Worm (Caenorhabditis elegans): ENCODE data around the gene ard-1.

ard-1 gene

DNA sequence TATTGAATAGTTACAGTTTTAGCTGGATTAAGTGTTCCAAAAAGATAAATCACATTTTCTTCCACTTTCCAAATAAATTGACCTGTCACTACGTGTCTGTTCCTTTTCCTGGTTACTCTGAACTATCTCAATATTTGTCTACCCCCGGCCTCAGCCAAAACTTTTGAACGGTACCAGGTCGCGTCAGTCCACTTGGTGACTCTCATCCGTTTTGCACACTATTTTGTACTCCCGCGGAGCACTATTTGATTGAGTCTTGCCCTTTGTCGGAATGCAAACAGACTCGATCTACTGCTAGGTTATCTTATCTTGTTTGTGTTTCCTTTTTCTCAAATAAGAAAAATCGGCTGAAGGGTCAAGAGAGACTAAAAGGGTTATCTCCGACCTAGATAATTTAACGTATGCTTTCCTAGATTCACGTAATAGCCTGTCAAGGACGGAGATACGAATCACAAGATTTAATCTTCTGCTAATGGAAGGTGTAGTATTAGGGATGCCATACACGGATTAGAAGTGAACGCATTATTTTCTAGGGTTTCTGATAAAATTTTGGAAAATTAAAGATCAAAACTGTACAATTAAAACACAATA lies 11.0 kb upstream of the ard-1 start:
- TF ChIP-seq ztf-23 (GFP tag; IDR thresholded peaks at IDR 0.05) (0 out of 2 replicates have a peak, but pooled peaks have one; percentile 41), flt-1 (GFP tag; IDR thresholded peaks at IDR 0.05) (0 out of 2 replicates have a peak, but pooled peaks have one; percentile 56), T22C8.4 (GFP tag; IDR thresholded peaks at IDR 0.05) (no peak), med-1 (GFP tag; optimal IDR thresholded peaks at IDR 0.05; ENCODE audit: insufficient read depth) (no peak), ztf-29 (GFP tag; IDR thresholded peaks at IDR 0.05) (no peak), cog-1 (tag; optimal IDR thresholded peaks at IDR 0.05) (no peak), ref-1 (GFP tag; conservative IDR thresholded peaks at IDR 0.05) (no peak), klf-2 (GFP tag; conservative IDR thresholded peaks at IDR 0.05) (no peak), tab-1 (GFP tag; IDR thresholded peaks at IDR 0.05) (no peak)

DNA sequence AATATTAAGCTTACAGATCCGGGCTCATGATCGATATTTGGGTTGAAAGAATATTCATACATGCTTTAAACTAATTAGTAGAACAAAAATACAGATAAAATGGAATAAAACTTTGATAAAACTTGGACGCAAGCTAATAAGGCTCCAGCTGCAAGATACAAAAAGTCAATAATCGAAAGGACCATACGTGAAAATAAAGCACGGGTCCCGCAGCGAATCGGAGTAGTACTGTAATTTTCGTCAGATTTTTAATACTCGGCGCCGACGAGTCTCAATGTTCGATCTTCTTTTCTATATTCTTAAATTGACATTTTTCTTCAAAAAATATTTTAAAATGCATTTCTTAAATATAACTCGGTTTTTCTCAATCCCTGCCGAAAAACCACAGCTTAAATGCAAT lies 6.4 kb upstream of the ard-1 start, which contains the start of gene spo-11:
spo-11 (minus strand) TSS at position 189 of the 400 bp plus-strand sequence.
- TF ChIP-seq cog-1 (tag; optimal IDR thresholded peaks at IDR 0.05) = no peak
- no peak for TF ChIP-seq ztf-23 (GFP tag; IDR thresholded peaks at IDR 0.05)
- TF ChIP-seq flt-1 (GFP tag; IDR thresholded peaks at IDR 0.05) = no peak
- TF ChIP-seq klf-2 (GFP tag; conservative IDR thresholded peaks at IDR 0.05) = no peak
- TF ChIP-seq tab-1 (GFP tag; IDR thresholded peaks at IDR 0.05) = no peak
- no peak for TF ChIP-seq ref-1 (GFP tag; conservative IDR thresholded peaks at IDR 0.05)
- TF ChIP-seq T22C8.4 (GFP tag; IDR thresholded peaks at IDR 0.05) = no peak
- no peak for TF ChIP-seq ztf-29 (GFP tag; IDR thresholded peaks at IDR 0.05)
- no peak for TF ChIP-seq med-1 (GFP tag; optimal IDR thresholded peaks at IDR 0.05; ENCODE audit: insufficient read depth)

DNA sequence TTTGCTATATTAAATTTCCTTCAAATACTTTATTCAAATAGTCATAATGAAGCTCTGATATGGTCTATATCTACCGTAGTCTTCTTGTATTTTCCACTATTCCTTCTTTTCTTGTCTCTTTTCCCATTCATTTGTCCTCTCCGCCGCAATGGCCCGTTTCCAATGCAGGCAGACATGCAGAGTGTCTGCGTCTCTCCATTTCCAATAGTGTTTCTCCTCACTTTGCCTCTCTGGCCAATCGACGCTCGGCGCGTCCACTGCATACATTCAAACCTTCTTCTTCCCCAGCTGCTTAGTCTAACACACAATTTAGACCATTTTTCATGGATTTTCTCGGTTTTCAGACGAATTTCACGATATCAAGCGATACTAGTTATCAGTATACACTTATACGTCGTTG lies 5.9 kb upstream of the ard-1 start:
- TF ChIP-seq tab-1 (GFP tag; IDR thresholded peaks at IDR 0.05) = no peak
- no peak for TF ChIP-seq ref-1 (GFP tag; conservative IDR thresholded peaks at IDR 0.05)
- TF ChIP-seq ztf-29 (GFP tag; IDR thresholded peaks at IDR 0.05) = no peak
- no peak for TF ChIP-seq med-1 (GFP tag; optimal IDR thresholded peaks at IDR 0.05; ENCODE audit: insufficient read depth)
- TF ChIP-seq klf-2 (GFP tag; conservative IDR thresholded peaks at IDR 0.05) = no peak
- no peak for TF ChIP-seq T22C8.4 (GFP tag; IDR thresholded peaks at IDR 0.05)

DNA sequence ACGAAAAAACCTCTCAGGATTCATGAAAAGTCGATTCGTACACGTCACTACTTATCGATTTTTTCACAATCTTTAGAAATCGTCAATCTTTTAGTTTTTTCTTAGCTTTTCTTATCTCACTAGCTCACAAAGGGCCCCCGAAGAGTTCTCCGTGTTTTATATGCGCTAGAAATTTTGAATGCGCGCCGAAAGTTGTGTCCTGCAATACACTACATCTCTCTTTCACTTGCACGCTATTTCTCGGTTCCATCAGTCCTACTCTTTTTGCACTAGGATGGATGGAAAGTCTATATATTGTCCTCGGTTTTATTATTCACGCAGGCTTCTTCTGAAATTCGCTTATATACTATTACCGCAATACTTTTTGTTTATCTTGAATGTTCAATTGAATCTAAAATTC lies 5.5 kb upstream of the ard-1 start:
- TF ChIP-seq ref-1 (GFP tag; conservative IDR thresholded peaks at IDR 0.05) (no peak), tab-1 (GFP tag; IDR thresholded peaks at IDR 0.05) (no peak), T22C8.4 (GFP tag; IDR thresholded peaks at IDR 0.05) (no peak), flt-1 (GFP tag; IDR thresholded peaks at IDR 0.05) (no peak)

DNA sequence TGAATTAATAATTGTTTCAGACTA lies 5.3 kb upstream of the ard-1 start, which contains the start of gene swsn-4:
swsn-4 (plus strand) TSS at position 21 of the 24 bp plus-strand sequence.
- TF ChIP-seq ztf-29 (GFP tag; IDR thresholded peaks at IDR 0.05) = no peak
- no peak for TF ChIP-seq cog-1 (tag; optimal IDR thresholded peaks at IDR 0.05)
- no peak for TF ChIP-seq flt-1 (GFP tag; IDR thresholded peaks at IDR 0.05)
- no peak for TF ChIP-seq tab-1 (GFP tag; IDR thresholded peaks at IDR 0.05)
- TF ChIP-seq ref-1 (GFP tag; conservative IDR thresholded peaks at IDR 0.05) = no peak
- TF ChIP-seq klf-2 (GFP tag; conservative IDR thresholded peaks at IDR 0.05) = no peak
- no peak for TF ChIP-seq T22C8.4 (GFP tag; IDR thresholded peaks at IDR 0.05)
- no peak for TF ChIP-seq ztf-23 (GFP tag; IDR thresholded peaks at IDR 0.05)
- TF ChIP-seq med-1 (GFP tag; optimal IDR thresholded peaks at IDR 0.05; ENCODE audit: insufficient read depth) = no peak

DNA sequence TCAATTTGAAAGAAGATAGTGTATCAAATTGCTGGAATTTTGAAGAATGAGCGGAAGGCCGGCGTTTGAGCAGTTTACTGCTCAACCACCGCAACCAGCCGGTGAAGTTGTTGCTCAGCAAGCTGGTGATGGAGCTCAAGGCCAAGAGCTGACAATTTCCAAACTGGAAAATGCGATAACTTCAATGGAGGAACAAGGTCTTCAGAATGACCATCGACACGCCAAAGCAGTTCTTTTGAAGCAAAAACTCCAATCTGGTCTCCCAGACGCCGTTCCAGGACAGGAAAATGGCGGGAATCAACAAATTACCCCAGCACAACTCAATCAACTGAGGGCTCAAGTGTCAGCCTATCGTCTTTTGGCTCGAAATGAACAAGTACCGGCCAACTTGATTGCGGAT lies 5.1 kb upstream of the ard-1 start:
- TF ChIP-seq med-1 (GFP tag; optimal IDR thresholded peaks at IDR 0.05; ENCODE audit: insufficient read depth) (no peak), ztf-23 (GFP tag; IDR thresholded peaks at IDR 0.05) (no peak), tab-1 (GFP tag; IDR thresholded peaks at IDR 0.05) (no peak), ref-1 (GFP tag; conservative IDR thresholded peaks at IDR 0.05) (no peak), ztf-29 (GFP tag; IDR thresholded peaks at IDR 0.05) (no peak), cog-1 (tag; optimal IDR thresholded peaks at IDR 0.05) (no peak), klf-2 (GFP tag; conservative IDR thresholded peaks at IDR 0.05) (no peak), T22C8.4 (GFP tag; IDR thresholded peaks at IDR 0.05) (no peak), flt-1 (GFP tag; IDR thresholded peaks at IDR 0.05) (no peak)

DNA sequence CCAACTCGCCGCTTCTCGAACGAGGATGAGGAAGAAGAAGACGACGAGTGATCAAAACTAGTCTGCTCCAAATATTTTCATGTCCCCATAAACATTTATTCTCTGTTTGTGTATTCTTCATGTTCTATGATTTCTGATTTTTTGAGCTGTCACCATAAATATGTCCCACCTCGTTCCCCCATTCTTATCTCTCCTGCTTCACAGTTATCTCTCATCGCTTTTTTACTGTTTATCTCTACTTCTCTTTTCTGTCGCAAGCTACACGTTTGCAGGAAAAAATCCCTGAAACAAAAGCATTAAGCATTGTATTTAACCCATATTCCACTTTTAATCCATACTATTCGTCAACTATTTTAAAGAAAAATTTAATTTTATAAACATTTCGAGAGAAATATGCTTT lies 305 bp upstream of the ard-1 start:
- TF ChIP-seq tab-1 (GFP tag; IDR thresholded peaks at IDR 0.05) (no peak), ref-1 (GFP tag; conservative IDR thresholded peaks at IDR 0.05) (no peak), cog-1 (tag; optimal IDR thresholded peaks at IDR 0.05) (no peak), ztf-23 (GFP tag; IDR thresholded peaks at IDR 0.05) (no peak), klf-2 (GFP tag; conservative IDR thresholded peaks at IDR 0.05) (no peak), flt-1 (GFP tag; IDR thresholded peaks at IDR 0.05) (no peak), ztf-29 (GFP tag; IDR thresholded peaks at IDR 0.05) (no peak), T22C8.4 (GFP tag; IDR thresholded peaks at IDR 0.05) (no peak), med-1 (GFP tag; optimal IDR thresholded peaks at IDR 0.05; ENCODE audit: insufficient read depth) (no peak)

DNA sequence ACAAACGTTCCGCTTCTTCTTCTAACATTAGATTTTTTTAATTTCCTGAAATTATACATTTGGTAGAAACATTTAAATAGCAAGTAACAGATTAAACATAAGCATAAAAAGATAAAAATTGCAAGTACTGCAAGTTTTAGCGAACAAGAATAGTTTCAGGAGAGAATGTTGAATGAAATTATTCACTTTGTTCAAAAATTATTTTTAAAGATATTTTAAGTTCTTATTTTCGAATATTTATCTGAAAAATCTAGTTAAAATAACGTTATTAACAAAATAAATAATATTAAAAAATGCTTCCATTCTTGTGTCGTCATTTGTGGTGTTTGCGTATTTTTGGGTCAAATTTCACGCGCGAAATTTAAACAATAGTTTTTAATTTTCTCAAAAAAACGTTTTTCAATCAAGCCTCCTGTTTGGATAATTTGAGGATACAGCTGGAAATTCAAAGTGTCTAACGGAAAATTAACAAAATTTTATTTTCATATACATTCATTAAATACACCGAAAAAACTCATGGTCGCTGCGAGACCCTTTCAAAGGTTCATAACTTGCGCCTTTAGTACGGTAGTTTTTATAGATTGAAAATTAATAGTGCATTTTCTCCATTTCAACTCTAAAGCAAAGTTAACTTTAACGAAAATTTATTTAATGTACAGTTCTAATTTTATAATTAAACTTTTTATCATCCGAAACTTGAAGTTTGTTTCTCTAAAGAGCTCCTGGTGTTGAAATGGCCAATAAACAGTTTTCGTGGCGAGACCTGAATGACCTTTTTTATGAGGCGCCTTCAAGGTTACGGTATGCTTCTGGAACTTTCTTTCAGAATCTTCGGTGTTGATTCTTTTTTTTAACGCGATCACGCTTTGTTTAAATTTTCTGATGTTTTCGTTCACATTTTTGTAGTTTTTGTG lies 11.5 kb downstream of the ard-1 start, which contains the start of gene skih-2:
skih-2 (minus strand) TSS at position 51 of the 914 bp plus-strand sequence.
- TF ChIP-seq ztf-29 (GFP tag; IDR thresholded peaks at IDR 0.05) (no peak), cog-1 (tag; optimal IDR thresholded peaks at IDR 0.05) (no peak), ztf-23 (GFP tag; IDR thresholded peaks at IDR 0.05) (no peak), klf-2 (GFP tag; conservative IDR thresholded peaks at IDR 0.05) (no peak), ref-1 (GFP tag; conservative IDR thresholded peaks at IDR 0.05) (no peak), T22C8.4 (GFP tag; IDR thresholded peaks at IDR 0.05) (no peak), tab-1 (GFP tag; IDR thresholded peaks at IDR 0.05) (no peak), flt-1 (GFP tag; IDR thresholded peaks at IDR 0.05) (no peak), med-1 (GFP tag; optimal IDR thresholded peaks at IDR 0.05; ENCODE audit: insufficient read depth) (no peak)

DNA sequence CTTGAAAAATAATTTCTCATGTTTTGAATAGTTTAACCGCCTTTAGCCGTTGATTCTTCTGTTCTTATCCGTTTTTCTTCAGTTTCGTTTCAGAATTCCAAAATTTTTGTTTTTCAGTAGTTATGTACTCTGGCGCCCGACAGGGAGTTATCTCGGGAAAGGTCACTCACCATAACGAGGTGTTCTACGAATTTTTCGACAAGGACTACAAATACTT lies 12.1 kb downstream of the ard-1 start, which contains the start of gene F01G4.4:
F01G4.4 (plus strand) TSS at position 118 of the 217 bp plus-strand sequence.
- TF ChIP-seq klf-2 (GFP tag; conservative IDR thresholded peaks at IDR 0.05) = no peak
- TF ChIP-seq ref-1 (GFP tag; conservative IDR thresholded peaks at IDR 0.05) = no peak
- TF ChIP-seq ztf-23 (GFP tag; IDR thresholded peaks at IDR 0.05) = no peak
- no peak for TF ChIP-seq cog-1 (tag; optimal IDR thresholded peaks at IDR 0.05)
- no peak for TF ChIP-seq ztf-29 (GFP tag; IDR thresholded peaks at IDR 0.05)
- TF ChIP-seq med-1 (GFP tag; optimal IDR thresholded peaks at IDR 0.05; ENCODE audit: insufficient read depth) = no peak
- TF ChIP-seq tab-1 (GFP tag; IDR thresholded peaks at IDR 0.05) = no peak
- no peak for TF ChIP-seq flt-1 (GFP tag; IDR thresholded peaks at IDR 0.05)

DNA sequence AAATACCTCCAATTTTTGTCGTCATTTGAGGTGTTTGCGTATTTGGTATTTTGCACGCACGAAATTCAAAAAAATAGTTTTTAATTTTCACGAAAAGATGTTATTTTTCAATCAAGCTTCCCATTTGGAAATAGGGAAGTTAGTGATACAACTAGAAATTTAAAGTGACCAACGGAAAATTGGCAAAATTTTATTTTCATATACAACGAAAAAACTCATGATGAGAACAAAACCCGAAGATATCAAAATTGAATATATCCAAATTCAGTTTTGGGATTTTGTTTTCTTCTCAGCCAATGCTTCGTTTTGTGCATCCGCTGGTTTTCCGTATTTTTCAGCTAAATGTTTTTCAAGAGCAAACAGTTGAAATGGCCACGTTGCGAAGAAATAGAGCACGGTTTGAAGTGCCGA lies 14.9 kb downstream of the ard-1 start:
- TF ChIP-seq cog-1 (tag; optimal IDR thresholded peaks at IDR 0.05) = no peak
- TF ChIP-seq ztf-29 (GFP tag; IDR thresholded peaks at IDR 0.05) = no peak
- TF ChIP-seq T22C8.4 (GFP tag; IDR thresholded peaks at IDR 0.05) = no peak
- no peak for TF ChIP-seq med-1 (GFP tag; optimal IDR thresholded peaks at IDR 0.05; ENCODE audit: insufficient read depth)
- no peak for TF ChIP-seq ztf-23 (GFP tag; IDR thresholded peaks at IDR 0.05)
- no peak for TF ChIP-seq klf-2 (GFP tag; conservative IDR thresholded peaks at IDR 0.05)
- TF ChIP-seq flt-1 (GFP tag; IDR thresholded peaks at IDR 0.05) = no peak
- TF ChIP-seq tab-1 (GFP tag; IDR thresholded peaks at IDR 0.05) = no peak
- TF ChIP-seq ref-1 (GFP tag; conservative IDR thresholded peaks at IDR 0.05) = no peak

Data from whole organism, midembryonic.